Fruit fly (Drosophila melanogaster) S2 (cell line): ENCODE results near the gene CSN6.

ENCODE experiments used
- CG8478 ChIP-seq: fragments of >200 bp; optimal IDR thresholded peaks from 2 replicates; lab custom pipeline; 2018
- CTCF ChIP-seq, 2 experiments: fragments of >200 bp; optimal IDR thresholded peaks; 2 replicates each; lab custom pipeline; 2018

DNA sequence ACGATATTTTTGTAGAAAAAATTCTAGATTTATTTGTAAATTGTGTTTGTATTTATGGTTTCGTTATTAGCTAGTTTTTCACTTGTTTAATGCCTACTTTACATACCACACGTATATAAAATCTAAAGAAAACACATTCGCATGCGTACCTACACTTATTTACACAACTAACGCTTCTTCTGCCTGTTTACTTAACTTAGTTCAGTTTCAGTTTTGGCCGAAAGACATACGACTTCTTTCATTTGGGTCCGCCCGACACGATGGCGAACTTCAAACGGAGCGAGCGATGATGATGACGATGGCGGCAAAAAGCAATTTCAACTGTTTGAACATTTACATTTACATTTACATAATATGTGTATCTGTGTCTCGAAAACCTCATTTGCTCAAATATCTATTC lies 22.2 kb upstream of the CSN6 start:
- TF ChIP-seq CTCF (optimal IDR thresholded peaks at IDR 0.05; lab: Kevin White, UChicago) (no peak), CG8478 (no peak)
